Worm (Caenorhabditis elegans): Measurements from ENCODE around the gene R07B1.11.

ce11 chrX:9856618-9857017 lies at the start of gene R07B1.11:
- TF ChIP-seq ZK337.2 (GFP tag; IDR thresholded peaks at IDR 0.05) (no peak), egl-43 (GFP tag; IDR thresholded peaks at IDR 0.05) (no peak)

All from whole organism, L4 larva.